7 worm cellular contexts compared by ENCODE assay signal in the genomic region with DNA sequence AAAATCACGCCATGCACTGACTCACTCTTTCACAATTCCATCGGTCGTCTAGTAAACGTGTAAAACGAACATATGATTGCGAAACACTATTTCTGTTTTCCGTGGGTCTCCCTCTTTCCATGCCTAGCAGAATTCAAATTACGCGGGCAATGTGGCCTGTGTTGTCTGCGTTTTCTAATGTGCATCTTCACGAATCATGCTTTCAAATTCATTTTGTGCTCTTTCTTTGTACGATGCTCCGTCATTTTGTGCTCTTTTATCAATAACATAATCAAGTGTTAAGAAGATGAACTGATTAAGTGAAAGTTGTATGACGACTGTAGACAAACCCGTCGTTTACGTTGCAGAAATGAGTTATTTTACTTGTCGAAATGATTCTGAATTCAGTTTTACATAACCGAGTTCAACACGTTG.
A peak's percentile ranks its signal among the peaks of the same experiment; 100 is the strongest.
TF ChIP-seq lines count a peak whose summit lies in the region.

No protein-coding gene starts in this region.

TF ChIP-seq in whole organism, L1 larva, 84 proteins besides CTCF, POLR2A, EP300 and RAD21 (continues in another document):
- TF ChIP-seq aly-2 (tag; optimal IDR thresholded peaks at IDR 0.05; lab: Kevin White, UChicago) (no peak), nhr-71 (tag; optimal IDR thresholded peaks at IDR 0.05; lab: Kevin White, UChicago) (peak; percentile 43), lin-35 (GFP tag; optimal IDR thresholded peaks at IDR 0.05; lab: Kevin White, UChicago) (peak; percentile 60 to 77), sptf-1 (tag; optimal IDR thresholded peaks at IDR 0.05; lab: Kevin White, UChicago) (no peak), nhr-11 (tag; optimal IDR thresholded peaks at IDR 0.05; lab: Kevin White, UChicago) (no peak), aha-1 (tag; optimal IDR thresholded peaks at IDR 0.05; lab: Kevin White, UChicago) (no peak), nhr-90 (tag; optimal IDR thresholded peaks at IDR 0.05; lab: Kevin White, UChicago; ENCODE audit: poor library complexity) (peak; percentile 17), lin-15B (tag; optimal IDR thresholded peaks at IDR 0.05; lab: Kevin White, UChicago) (peak; percentile 26), fkh-8 (tag; optimal IDR thresholded peaks at IDR 0.05; lab: Kevin White, UChicago) (peak; percentile 3), F16B12.6 (tag; optimal IDR thresholded peaks at IDR 0.05; lab: Kevin White, UChicago) (no peak), mdl-1 (tag; optimal IDR thresholded peaks at IDR 0.05; lab: Kevin White, UChicago) (peak in 1 of 2 experiments; percentile 11), zip-4 (GFP tag; optimal IDR thresholded peaks at IDR 0.05; lab: Kevin White, UChicago) (peak; percentile 5)

TF ChIP-seq in whole organism, L2 larva, 48 proteins besides CTCF, POLR2A, EP300 and RAD21 (continues in another document):
- TF ChIP-seq elt-1 (tag; optimal IDR thresholded peaks at IDR 0.05; lab: Kevin White, UChicago), result no peak
- no peak for TF ChIP-seq lin-39 (tag; optimal IDR thresholded peaks at IDR 0.05; lab: Kevin White, UChicago)
- TF ChIP-seq crh-2 (tag; optimal IDR thresholded peaks at IDR 0.05; lab: Kevin White, UChicago), result peak; percentile 87
- TF ChIP-seq C34F6.9 (tag; optimal IDR thresholded peaks at IDR 0.05; lab: Kevin White, UChicago), result peak; percentile 80
- TF ChIP-seq lsy-2 (tag; optimal IDR thresholded peaks at IDR 0.05; lab: Kevin White, UChicago), result peak in 1 of 2 experiments; percentile 50
- peak; percentile 43 for TF ChIP-seq egl-27 (tag; optimal IDR thresholded peaks at IDR 0.05; lab: Kevin White, UChicago)
- TF ChIP-seq gmeb-1 (tag; optimal IDR thresholded peaks at IDR 0.05; lab: Kevin White, UChicago), result peak; percentile 52
- no peak for TF ChIP-seq nhr-10 (tag; optimal IDR thresholded peaks at IDR 0.05; lab: Kevin White, UChicago)
- TF ChIP-seq dmd-4 (tag; optimal IDR thresholded peaks at IDR 0.05; lab: Kevin White, UChicago), result no peak
- TF ChIP-seq nhr-11 (tag; optimal IDR thresholded peaks at IDR 0.05; lab: Kevin White, UChicago), result no peak
- TF ChIP-seq aly-2 (tag; optimal IDR thresholded peaks at IDR 0.05; lab: Kevin White, UChicago), result no peak
- TF ChIP-seq nhr-21 (tag; optimal IDR thresholded peaks at IDR 0.05; lab: Kevin White, UChicago), result no peak
- peak; percentile 71 for TF ChIP-seq blmp-1 (tag; optimal IDR thresholded peaks at IDR 0.05; lab: Kevin White, UChicago; ENCODE audit: insufficient read depth)

TF ChIP-seq in whole organism, L3 larva, 47 proteins besides CTCF, POLR2A, EP300 and RAD21 (continues in another document):
- no peak for TF ChIP-seq nhr-76 (tag; optimal IDR thresholded peaks at IDR 0.05; lab: Kevin White, UChicago)
- no peak for TF ChIP-seq tbx-2 (tag; optimal IDR thresholded peaks at IDR 0.05; lab: Kevin White, UChicago)
- TF ChIP-seq ceh-82 (tag; optimal IDR thresholded peaks at IDR 0.05; lab: Kevin White, UChicago), result no peak
- TF ChIP-seq hmg-11 (tag; optimal IDR thresholded peaks at IDR 0.05; lab: Kevin White, UChicago), result no peak
- no peak for TF ChIP-seq eor-1 (tag; optimal IDR thresholded peaks at IDR 0.05; lab: Kevin White, UChicago)
- no peak for TF ChIP-seq nhr-77 (tag; optimal IDR thresholded peaks at IDR 0.05; lab: Kevin White, UChicago)
- TF ChIP-seq unc-39 (tag; optimal IDR thresholded peaks at IDR 0.05; lab: Kevin White, UChicago), result no peak
- no peak for TF ChIP-seq nhr-67 (tag; optimal IDR thresholded peaks at IDR 0.05; lab: Kevin White, UChicago)
- no peak for TF ChIP-seq ztf-4 (tag; optimal IDR thresholded peaks at IDR 0.05; lab: Kevin White, UChicago)
- TF ChIP-seq jun-1 (tag; optimal IDR thresholded peaks at IDR 0.05; lab: Kevin White, UChicago), result peak; percentile 82
- TF ChIP-seq ZK546.5 (tag; optimal IDR thresholded peaks at IDR 0.05; lab: Kevin White, UChicago), result no peak
- TF ChIP-seq elt-3 (tag; optimal IDR thresholded peaks at IDR 0.05; lab: Kevin White, UChicago), result no peak
- TF ChIP-seq zag-1 (tag; optimal IDR thresholded peaks at IDR 0.05; lab: Kevin White, UChicago), result no peak
- peak; percentile 44 for TF ChIP-seq egl-5 (tag; optimal IDR thresholded peaks at IDR 0.05; lab: Kevin White, UChicago)

TF ChIP-seq in whole organism, L4 larva, 104 proteins besides CTCF, POLR2A, EP300 and RAD21 (continues in another document):
- TF ChIP-seq dmd-6 (GFP tag; IDR thresholded peaks at IDR 0.05; lab: Robert Waterston, UW) (peak; percentile 92), nhr-48 (tag; optimal IDR thresholded peaks at IDR 0.05; lab: Kevin White, UChicago) (peak; percentile 60), lsy-2 (tag; optimal IDR thresholded peaks at IDR 0.05; lab: Kevin White, UChicago) (peak in 1 of 2 experiments; percentile 70), mdl-1 (tag; optimal IDR thresholded peaks at IDR 0.05; lab: Kevin White, UChicago) (peak in 1 of 2 experiments; percentile 83), daf-12 (tag; optimal IDR thresholded peaks at IDR 0.05; lab: Kevin White, UChicago) (no peak), pqm-1 (tag; optimal IDR thresholded peaks at IDR 0.05; lab: Kevin White, UChicago) (peak; percentile 96), lin-1 (GFP tag; IDR thresholded peaks at IDR 0.05; lab: Robert Waterston, UW) (peak; percentile 67), jun-1 (tag; optimal IDR thresholded peaks at IDR 0.05; lab: Kevin White, UChicago) (peak; percentile 29), daf-16 (GFP tag; optimal IDR thresholded peaks at IDR 0.05; lab: Kevin White, UChicago) (peak in 1 of 2 experiments; percentile 28), daf-16 (tag; optimal IDR thresholded peaks at IDR 0.05; lab: Kevin White, UChicago) (peak; percentile 92), skn-1 (tag; optimal IDR thresholded peaks at IDR 0.05; lab: Kevin White, UChicago) (no peak), ces-1 (GFP tag; optimal IDR thresholded peaks at IDR 0.05; lab: Kevin White, UChicago) (no peak), aha-1 (tag; lab: Kevin White, UChicago) (peak; percentile 55)

TF ChIP-seq in whole organism, late embryonic, 69 proteins besides CTCF, POLR2A, EP300 and RAD21:
- no peak for TF ChIP-seq che-1 (tag; optimal IDR thresholded peaks at IDR 0.05; lab: Kevin White, UChicago)
- TF ChIP-seq elt-4 (tag; optimal IDR thresholded peaks at IDR 0.05; lab: Kevin White, UChicago), result no peak
- TF ChIP-seq tbx-2 (tag; optimal IDR thresholded peaks at IDR 0.05; lab: Kevin White, UChicago), result no peak
- TF ChIP-seq fkh-10 (GFP tag; optimal IDR thresholded peaks at IDR 0.05; lab: Kevin White, UChicago), result no peak
- TF ChIP-seq elt-2 (tag; optimal IDR thresholded peaks at IDR 0.05; lab: Kevin White, UChicago), result peak; percentile 45
- no peak for TF ChIP-seq syd-9 (tag; optimal IDR thresholded peaks at IDR 0.05; lab: Kevin White, UChicago)

TF ChIP-seq in whole organism, mixed stage, embryonic, 35 proteins besides CTCF, POLR2A, EP300 and RAD21:
- TF ChIP-seq tbx-8 (GFP tag; optimal IDR thresholded peaks at IDR 0.05; lab: Kevin White, UChicago) (no peak), bed-3 (GFP tag; optimal IDR thresholded peaks at IDR 0.05; lab: Kevin White, UChicago) (no peak), unc-62 (GFP tag; optimal IDR thresholded peaks at IDR 0.05; lab: Kevin White, UChicago) (no peak), hlh-1 (tag; optimal IDR thresholded peaks at IDR 0.05; lab: Kevin White, UChicago) (no peak), nhr-12 (tag; optimal IDR thresholded peaks at IDR 0.05; lab: Kevin White, UChicago) (no peak), ces-1 (GFP tag; optimal IDR thresholded peaks at IDR 0.05; lab: Kevin White, UChicago) (peak; percentile 10), mls-2 (tag; optimal IDR thresholded peaks at IDR 0.05; lab: Kevin White, UChicago) (no peak), blmp-1 (tag; optimal IDR thresholded peaks at IDR 0.05; lab: Kevin White, UChicago) (no peak)

TF ChIP-seq in whole organism, young adult, 124 proteins besides CTCF, POLR2A, EP300 and RAD21 (continues in another document):
- TF ChIP-seq attf-5 (GFP tag; optimal IDR thresholded peaks at IDR 0.05; lab: Kevin White, UChicago), result peak; percentile 92
- no peak for TF ChIP-seq Y67H2A.10 (GFP tag; conservative IDR thresholded peaks at IDR 0.05; lab: Robert Waterston, UW)
- peak; percentile 42 for TF ChIP-seq atf-7 (tag; optimal IDR thresholded peaks at IDR 0.05; lab: Kevin White, UChicago)
- TF ChIP-seq attf-3 (GFP tag; conservative IDR thresholded peaks at IDR 0.05; lab: Robert Waterston, UW), result no peak
- no peak for TF ChIP-seq B0035.1 (tag; optimal IDR thresholded peaks at IDR 0.05; lab: Kevin White, UChicago)
- TF ChIP-seq snpc-4 (GFP tag; optimal IDR thresholded peaks at IDR 0.05; lab: Kevin White, UChicago), result no peak
- TF ChIP-seq snpc-4 (tag; optimal IDR thresholded peaks at IDR 0.05; lab: Kevin White, UChicago), result peak in 2 of 4 experiments; percentile 21 to 76
- peak; percentile 61 for TF ChIP-seq lin-54 (GFP tag; optimal IDR thresholded peaks at IDR 0.05; lab: Kevin White, UChicago)
- peak; percentile 27 for TF ChIP-seq K12H6.12 (tag; optimal IDR thresholded peaks at IDR 0.05; lab: Kevin White, UChicago)
- no peak for TF ChIP-seq ztf-28 (GFP tag; IDR thresholded peaks at IDR 0.05; lab: Robert Waterston, UW)
- no peak for TF ChIP-seq egrh-3 (GFP tag; IDR thresholded peaks at IDR 0.05; lab: Robert Waterston, UW)
- TF ChIP-seq tbx-9 (tag; optimal IDR thresholded peaks at IDR 0.05; lab: Kevin White, UChicago; ENCODE audit: borderline replicate concordance), result no peak
- peak; percentile 54 for TF ChIP-seq ztf-18 (tag; optimal IDR thresholded peaks at IDR 0.05; lab: Kevin White, UChicago)
- TF ChIP-seq F57A8.1 (GFP tag; optimal IDR thresholded peaks at IDR 0.05; lab: Kevin White, UChicago), result no peak
- 0 out of 2 replicates have a peak, but pooled peaks have one; percentile 20 for TF ChIP-seq B0336.3 (GFP tag; IDR thresholded peaks at IDR 0.05; lab: Robert Waterston, UW)
- TF ChIP-seq F37B4.10 (GFP tag; IDR thresholded peaks at IDR 0.05; lab: Robert Waterston, UW), result no peak
- no peak for TF ChIP-seq ccch-3 (GFP tag; optimal IDR thresholded peaks at IDR 0.05; lab: Kevin White, UChicago)
- TF ChIP-seq snpc-1.1 (tag; optimal IDR thresholded peaks at IDR 0.05; lab: Kevin White, UChicago; ENCODE audit: insufficient read depth), result no peak
- no peak for TF ChIP-seq mel-28 (tag; optimal IDR thresholded peaks at IDR 0.05; lab: Kevin White, UChicago; ENCODE audit: borderline replicate concordance)
- TF ChIP-seq ztf-6 (GFP tag; IDR thresholded peaks at IDR 0.05; lab: Robert Waterston, UW), result no peak
- TF ChIP-seq ztf-3 (GFP tag; optimal IDR thresholded peaks at IDR 0.05; lab: Kevin White, UChicago), result no peak
- peak; percentile 98 for TF ChIP-seq nhr-80 (tag; optimal IDR thresholded peaks at IDR 0.05; lab: Kevin White, UChicago)
- TF ChIP-seq ama-1 (optimal IDR thresholded peaks at IDR 0.05; lab: Kevin White, UChicago), result no peak
- TF ChIP-seq ama-1 (GFP tag; optimal IDR thresholded peaks at IDR 0.05; lab: Kevin White, UChicago), result no peak
- no peak for TF ChIP-seq mxl-1 (tag; optimal IDR thresholded peaks at IDR 0.05; lab: Kevin White, UChicago)
- TF ChIP-seq ztf-22 (GFP tag; optimal IDR thresholded peaks at IDR 0.05; lab: Kevin White, UChicago), result peak; percentile 28
- TF ChIP-seq cebp-1 (GFP tag; IDR thresholded peaks at IDR 0.05; lab: Robert Waterston, UW), result peak; percentile 97
- TF ChIP-seq cebp-1 (tag; optimal IDR thresholded peaks at IDR 0.05; lab: Kevin White, UChicago), result peak; percentile 99
- TF ChIP-seq dox-1 (GFP tag; IDR thresholded peaks at IDR 0.05; lab: Robert Waterston, UW), result peak; percentile 65
